Worm (Caenorhabditis elegans): ENCODE results near the gene fat-3.

fat-3 gene

ce11 chrIV:9840984-9841590 lies 38.3 kb downstream of the fat-3 start, which contains the start of the genes kin-24 and msp-56 (continued):
- no peak for TF ChIP-seq efl-1 (optimal IDR thresholded peaks at IDR 0.05)
- no peak for TF ChIP-seq efl-1 (GFP tag; optimal IDR thresholded peaks at IDR 0.05 in 1 of 2)

- TF ChIP-seq ceh-63 (GFP tag; optimal IDR thresholded peaks at IDR 0.05): no peak
- TF ChIP-seq lin-15B (tag; optimal IDR thresholded peaks at IDR 0.05): no peak
- TF ChIP-seq sox-4 (tag; optimal IDR thresholded peaks at IDR 0.05): no peak
- TF ChIP-seq aha-1 (tag; optimal IDR thresholded peaks at IDR 0.05): no peak
- no peak for TF ChIP-seq swsn-7 (tag; optimal IDR thresholded peaks at IDR 0.05)
- no peak for TF ChIP-seq nhr-84 (tag; optimal IDR thresholded peaks at IDR 0.05)
- no peak for TF ChIP-seq nhr-76 (tag; optimal IDR thresholded peaks at IDR 0.05)
These were observed 39.2 kb downstream of the fat-3 start, which contains the start of gene K07F5.17 for ce11 chrIV:9842071-9842470. TSS of gene K07F5.17 (plus strand) at chrIV:9842371.

ce11 chrIV:9843760-9844159 lies 40.9 kb downstream of the fat-3 start, which contains the start of gene nspd-2:
TSS of gene nspd-2 (plus strand) at chrIV:9844060.
- TF ChIP-seq ceh-88 (GFP tag; IDR thresholded peaks at IDR 0.05): no peak
- no peak for TF ChIP-seq efl-1 (optimal IDR thresholded peaks at IDR 0.05)
- TF ChIP-seq efl-1 (GFP tag; optimal IDR thresholded peaks at IDR 0.05 in 1 of 2): no peak
- TF ChIP-seq pag-3 (tag; optimal IDR thresholded peaks at IDR 0.05; ENCODE audit: borderline replicate concordance, insufficient read depth): no peak
- no peak for TF ChIP-seq dsc-1 (tag; optimal IDR thresholded peaks at IDR 0.05)
- no peak for TF ChIP-seq snu-23 (GFP tag; optimal IDR thresholded peaks at IDR 0.05)
- no peak for TF ChIP-seq nhr-11 (tag; optimal IDR thresholded peaks at IDR 0.05)
- TF ChIP-seq C34B4.2 (tag; optimal IDR thresholded peaks at IDR 0.05): no peak
- no peak for TF ChIP-seq efl-3 (GFP tag; optimal IDR thresholded peaks at IDR 0.05)
- no peak for TF ChIP-seq nhr-20 (tag; optimal IDR thresholded peaks at IDR 0.05)
- no peak for TF ChIP-seq Y116A8C.19 (tag; optimal IDR thresholded peaks at IDR 0.05; ENCODE audit: borderline replicate concordance)
- no peak for TF ChIP-seq skn-1 (tag; optimal IDR thresholded peaks at IDR 0.05)
- TF ChIP-seq zip-4 (GFP tag; optimal IDR thresholded peaks at IDR 0.05): no peak
- TF ChIP-seq lin-35 (GFP tag; optimal IDR thresholded peaks at IDR 0.05): no peak
- TF ChIP-seq lin-39 (tag; optimal IDR thresholded peaks at IDR 0.05): no peak
- no peak for TF ChIP-seq ets-5 (GFP tag; IDR thresholded peaks at IDR 0.05)
- no peak for TF ChIP-seq alr-1 (tag; optimal IDR thresholded peaks at IDR 0.05; ENCODE audit: borderline replicate concordance)

ce11 chrIV:9846574-9846973 lies 43.8 kb downstream of the fat-3 start, which contains the start of gene K07F5.6:
TSS of gene K07F5.6 (minus strand) at chrIV:9846674.
- TF ChIP-seq egl-13 (tag; optimal IDR thresholded peaks at IDR 0.05): no peak
- TF ChIP-seq efl-1 (optimal IDR thresholded peaks at IDR 0.05): no peak
- peak in 1 of 2 experiments; percentile 64 for TF ChIP-seq efl-1 (GFP tag; optimal IDR thresholded peaks at IDR 0.05 in 1 of 2)

- no peak for TF ChIP-seq unc-62 (GFP tag; optimal IDR thresholded peaks at IDR 0.05)
- no peak for TF ChIP-seq jun-1 (tag; optimal IDR thresholded peaks at IDR 0.05)
- TF ChIP-seq fkh-10 (GFP tag; optimal IDR thresholded peaks at IDR 0.05): no peak
- TF ChIP-seq lin-14 (GFP tag; optimal IDR thresholded peaks at IDR 0.05): no peak
- TF ChIP-seq zip-4 (GFP tag; optimal IDR thresholded peaks at IDR 0.05): no peak
- TF ChIP-seq ceh-82 (tag; optimal IDR thresholded peaks at IDR 0.05): no peak
- no peak for TF ChIP-seq sup-37 (GFP tag; optimal IDR thresholded peaks at IDR 0.05)
- no peak for TF ChIP-seq snpc-4 (tag; optimal IDR thresholded peaks at IDR 0.05)
- TF ChIP-seq nhr-77 (tag; optimal IDR thresholded peaks at IDR 0.05): no peak
- TF ChIP-seq nhr-76 (tag; optimal IDR thresholded peaks at IDR 0.05): no peak
- no peak for TF ChIP-seq efl-1 (optimal IDR thresholded peaks at IDR 0.05)
- TF ChIP-seq efl-1 (GFP tag; optimal IDR thresholded peaks at IDR 0.05 in 1 of 2): no peak
- TF ChIP-seq vab-15 (tag; optimal IDR thresholded peaks at IDR 0.05): no peak
- no peak for TF ChIP-seq rnt-1 (tag; optimal IDR thresholded peaks at IDR 0.05)
- no peak for TF ChIP-seq hlh-17 (GFP tag; optimal IDR thresholded peaks at IDR 0.05; ENCODE audit: borderline replicate concordance)
- no peak for TF ChIP-seq isw-1 (GFP tag; IDR thresholded peaks at IDR 0.05)
- no peak for TF ChIP-seq ztf-11 (tag; optimal IDR thresholded peaks at IDR 0.05)
- TF ChIP-seq nhr-47 (tag; optimal IDR thresholded peaks at IDR 0.05): no peak
- TF ChIP-seq C04F5.9 (tag; optimal IDR thresholded peaks at IDR 0.05): no peak
These were observed 45.3 kb downstream of the fat-3 start, which contains the start of gene K07F5.7 for ce11 chrIV:9848075-9848474. TSS of gene K07F5.7 (minus strand) at chrIV:9848175.
